Fruit fly (Drosophila melanogaster) whole organism, embryonic: ENCODE data around the gene CG14054.

Experiments
- Asciz ChIP-seq: fragments of 200-800 bp; sonication (Bioruptor generic); optimal IDR thresholded peaks from 2 replicates; lab custom pipeline; 2017; ENCODE audit warnings: missing biosample characterization, mild to moderate bottlenecking, missing genetic modification characterization, missing genetic modification reagents
- CG10321 ChIP-seq: fragments of 200-800 bp; sonication (Bioruptor generic); IDR thresholded peaks from 2 replicates; pipeline ENCODE4 v1.3.6; 2022; ENCODE audit warnings: missing biosample characterization, missing genetic modification characterization
- CG14965 ChIP-seq: fragments of 200-800 bp; sonication (Bioruptor generic); optimal IDR thresholded peaks from 2 replicates; lab custom pipeline; 2016; ENCODE audit warnings: missing biosample characterization, missing genetic modification characterization, borderline replicate concordance
- CG16863 ChIP-seq: fragments of 200-800 bp; sonication (Bioruptor generic); optimal IDR thresholded peaks from 3 replicates; lab custom pipeline; 2016; ENCODE audit warnings: missing biosample characterization, missing genetic modification characterization
- CG2875 ChIP-seq: fragments of 200-800 bp; sonication (Bioruptor generic); optimal IDR thresholded peaks from 2 replicates; lab custom pipeline; 2017; ENCODE audit warnings: missing biosample characterization, mild to moderate bottlenecking, missing genetic modification characterization, missing genetic modification reagents
- CG30020 ChIP-seq: fragments of 200-800 bp; optimal IDR thresholded peaks from 2 replicates; lab custom pipeline; 2019; ENCODE audit warnings: missing biosample characterization, mild to moderate bottlenecking, missing genetic modification characterization, moderate library complexity
- CG3726 ChIP-seq: fragments of 200-800 bp; sonication (Bioruptor generic); IDR thresholded peaks from 3 replicates; pipeline ENCODE4, ENCODE4 v1.3.6; 2022; ENCODE audit warnings: missing biosample characterization, missing genetic modification characterization
- Deaf1 ChIP-seq: fragments of 200-800 bp; optimal IDR thresholded peaks from 3 replicates; lab custom pipeline; 2019; ENCODE audit warnings: missing biosample characterization, mild to moderate bottlenecking, missing genetic modification characterization, moderate library complexity
- Gug ChIP-seq: fragments of 200-800 bp; sonication (Bioruptor generic); IDR thresholded peaks from 4 replicates; pipeline ENCODE4 v1.3.6; 2022; ENCODE audit warnings: missing biosample characterization, missing genetic modification characterization
- btn ChIP-seq: fragments of 200-800 bp; sonication (Bioruptor generic); optimal IDR thresholded peaks from 2 replicates; lab custom pipeline; 2016; ENCODE audit warnings: missing biosample characterization, missing genetic modification characterization
- dan ChIP-seq: fragments of 200-800 bp; sonication (Bioruptor generic); IDR thresholded peaks from 2 replicates; pipeline ENCODE4 v1.3.6; 2022; ENCODE audit warnings: missing biosample characterization, missing genetic modification characterization
- danr ChIP-seq: fragments of 200-800 bp; sonication (Bioruptor generic); IDR thresholded peaks from 2 replicates; pipeline ENCODE4 v1.3.6; 2022; ENCODE audit warnings: missing biosample characterization, missing genetic modification characterization
- fru ChIP-seq: fragments of >200 bp; optimal IDR thresholded peaks from 2 replicates; lab custom pipeline; 2017
- h ChIP-seq: fragments of >200 bp; optimal IDR thresholded peaks from 2 replicates; lab custom pipeline; 2017

DNA sequence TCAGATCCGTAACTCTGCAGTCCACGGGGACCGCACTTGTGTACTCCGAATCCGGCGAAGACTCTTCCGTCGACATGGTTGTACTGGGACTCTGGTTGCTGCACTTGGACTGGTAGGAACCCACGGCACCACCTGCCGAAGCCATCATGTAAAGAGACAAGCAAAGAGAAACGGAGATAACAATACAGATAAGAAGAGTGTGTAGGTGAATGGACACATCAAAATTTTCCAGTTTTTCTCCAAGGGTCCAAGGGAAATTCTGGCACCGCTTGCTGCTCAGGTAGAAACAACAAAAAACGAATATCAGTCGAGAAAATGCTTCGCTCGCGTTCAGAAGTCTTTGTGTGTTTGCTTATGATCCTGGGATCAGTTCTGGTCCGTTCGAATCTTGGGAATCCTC lies 2.1 kb upstream of the CG14054 start, which contains the start of gene CG4194:
- TF ChIP-seq CG14965 (GFP tag; lab: Kevin White, UChicago): no peak
- no peak for TF ChIP-seq btn (GFP tag; lab: Kevin White, UChicago)
- TF ChIP-seq danr (GFP tag; lab: Robert Waterston, UW): no peak
- no peak for TF ChIP-seq CG2875 (GFP tag; lab: Kevin White, UChicago)
- TF ChIP-seq fru (lab: Kevin White, UChicago): no peak
- no peak for TF ChIP-seq Gug
- TF ChIP-seq CG3726 (GFP tag; lab: Robert Waterston, UW): no peak
- no peak for TF ChIP-seq Asciz (GFP tag; lab: Kevin White, UChicago)
- no peak for TF ChIP-seq dan (GFP tag; lab: Robert Waterston, UW)
- TF ChIP-seq CG30020 (tag; lab: Kevin White, UChicago): no peak
- TF ChIP-seq h: no peak
- TF ChIP-seq Deaf1 (tag; lab: Kevin White, UChicago): no peak
- TF ChIP-seq CG16863 (GFP tag; lab: Kevin White, UChicago): no peak
- no peak for TF ChIP-seq CG10321 (GFP tag; lab: Robert Waterston, UW)
